Worm (Caenorhabditis elegans) whole organism, L1 larva: ENCODE results near the gene T24C12.3.

Source experiments
- C04F5.9 ChIP-seq: sonication (generic microtip); optimal IDR thresholded peaks from 2 replicates; lab custom pipeline; 2016; ENCODE audit warnings: missing genetic modification characterization, missing compliant biosample characterization
- C16A3.4 ChIP-seq: fragments of 150-350 bp; optimal IDR thresholded peaks from 2 replicates; lab custom pipeline; 2014; ENCODE audit warnings: missing biosample characterization, missing genetic modification characterization
- C34B4.2 ChIP-seq: sonication (generic microtip); optimal IDR thresholded peaks from 2 replicates; lab custom pipeline; 2017; ENCODE audit warnings: mild to moderate bottlenecking, missing genetic modification characterization, missing compliant biosample characterization
- F16B12.6 ChIP-seq: fragments of 150-350 bp; optimal IDR thresholded peaks from 2 replicates; lab custom pipeline; 2014; ENCODE audit warnings: missing biosample characterization, missing genetic modification characterization
- Y116A8C.19 ChIP-seq: sonication (generic microtip); optimal IDR thresholded peaks from 2 replicates; lab custom pipeline; 2016; ENCODE audit warnings: missing compliant biosample characterization, missing genetic modification characterization, borderline replicate concordance
- alr-1 ChIP-seq: fragments of 200-800 bp; sonication (Bioruptor generic); optimal IDR thresholded peaks from 2 replicates; lab custom pipeline; 2018; ENCODE audit warnings: borderline replicate concordance, mild to moderate bottlenecking, missing genetic modification characterization, missing compliant biosample characterization
- aly-2 ChIP-seq: fragments of 150-350 bp; optimal IDR thresholded peaks from 2 replicates; lab custom pipeline; 2014; ENCODE audit warnings: missing biosample characterization, missing genetic modification characterization
- ama-1 ChIP-seq: fragments of 150-350 bp; optimal IDR thresholded peaks from 2 replicates; lab custom pipeline; 2014
- ceh-88 ChIP-seq: fragments of 200-800 bp; sonication (Bioruptor generic); IDR thresholded peaks from 2 replicates; pipeline ENCODE4 v1.3.6; 2022; ENCODE audit warnings: missing genetic modification characterization, missing compliant biosample characterization
- ceh-90 ChIP-seq: sonication (generic microtip); optimal IDR thresholded peaks from 2 replicates; lab custom pipeline; 2016; ENCODE audit warnings: missing genetic modification characterization, missing compliant biosample characterization
- ces-1 ChIP-seq: fragments of 150-350 bp; optimal IDR thresholded peaks from 2 replicates; lab custom pipeline; 2014; ENCODE audit warnings: missing biosample characterization, missing genetic modification reagents, missing genetic modification characterization
- dsc-1 ChIP-seq: sonication (generic microtip); optimal IDR thresholded peaks from 2 replicates; lab custom pipeline; 2016; ENCODE audit warnings: mild to moderate bottlenecking, missing genetic modification characterization, missing compliant biosample characterization
- egl-13 ChIP-seq: sonication (generic microtip); optimal IDR thresholded peaks from 2 replicates; lab custom pipeline; 2016; ENCODE audit warnings: missing genotype, missing genetic modification reagents, missing genetic modification characterization, missing compliant biosample characterization
- elt-2 ChIP-seq: sonication (generic microtip); optimal IDR thresholded peaks from 2 replicates; lab custom pipeline; 2016; ENCODE audit warnings: missing genetic modification characterization, mild to moderate bottlenecking, inconsistent platforms, missing compliant biosample characterization, missing genetic modification reagents
- elt-3 ChIP-seq, 6 experiments: fragments of 150-350 bp in 1 of 6; sonication (generic microtip); optimal IDR thresholded peaks; 2 replicates each; lab custom pipeline; 2017 to 2018; ENCODE audit warnings: missing biosample characterization in 6 of 6, missing genetic modification characterization in 6 of 6, inconsistent platforms in 1 of 6
- fkh-10 ChIP-seq: sonication (generic microtip); optimal IDR thresholded peaks from 2 replicates; lab custom pipeline; 2017; ENCODE audit warnings: missing biosample characterization, missing genetic modification reagents, missing genetic modification characterization
- fkh-4 ChIP-seq: sonication (generic microtip); optimal IDR thresholded peaks from 2 replicates; lab custom pipeline; 2016; ENCODE audit warnings: missing compliant biosample characterization, missing genetic modification characterization, borderline replicate concordance
- fkh-8 ChIP-seq: sonication (generic microtip); optimal IDR thresholded peaks from 2 replicates; lab custom pipeline; 2016; ENCODE audit warnings: mild to moderate bottlenecking, missing genetic modification characterization, missing compliant biosample characterization
- grh-1 ChIP-seq: fragments of 200-800 bp; sonication (Bioruptor generic); IDR thresholded peaks from 2 replicates; pipeline ENCODE4 v1.3.6; 2022; ENCODE audit warnings: missing genetic modification reagents, missing genetic modification characterization, missing compliant biosample characterization
- hlh-17 ChIP-seq: fragments of 200-800 bp; sonication (Bioruptor generic); optimal IDR thresholded peaks from 2 replicates; lab custom pipeline; 2018; ENCODE audit warnings: missing genetic modification characterization, mild to moderate bottlenecking, missing compliant biosample characterization, moderate library complexity, borderline replicate concordance
- isw-1 ChIP-seq: fragments of 200-800 bp; sonication (Bioruptor generic); IDR thresholded peaks from 2 replicates; pipeline ENCODE4 v1.3.6; 2022; ENCODE audit warnings: missing genetic modification characterization, missing compliant biosample characterization
- jun-1 ChIP-seq: fragments of 150-350 bp; optimal IDR thresholded peaks from 2 replicates; lab custom pipeline; 2014; ENCODE audit warnings: missing biosample characterization, missing genetic modification reagents, missing genetic modification characterization
- lin-13 ChIP-seq: fragments of 150-350 bp; optimal IDR thresholded peaks from 2 replicates; lab custom pipeline; 2014; ENCODE audit warnings: missing biosample characterization, missing genetic modification reagents, missing genetic modification characterization
- lin-14 ChIP-seq: fragments of 200-800 bp; sonication (Bioruptor generic); optimal IDR thresholded peaks from 2 replicates; lab custom pipeline; 2018; ENCODE audit warnings: mild to moderate bottlenecking, missing genetic modification characterization, moderate library complexity, missing compliant biosample characterization
- lin-15B ChIP-seq: fragments of 150-350 bp; sonication (generic microtip); optimal IDR thresholded peaks from 3 replicates; lab custom pipeline; 2014; ENCODE audit warnings: missing biosample characterization, missing genetic modification characterization
- lin-35 ChIP-seq, 2 experiments: fragments of 150-350 bp; optimal IDR thresholded peaks; 2 replicates each; lab custom pipeline; 2014; ENCODE audit warnings: missing biosample characterization in 2 of 2, missing genetic modification characterization in 2 of 2, missing genetic modification reagents in 2 of 2
- lsy-2 ChIP-seq, 2 experiments: fragments of 150-350 bp; optimal IDR thresholded peaks; 2 replicates each; lab custom pipeline; 2014; ENCODE audit warnings: missing biosample characterization in 2 of 2, missing genetic modification characterization in 2 of 2
- mdl-1 ChIP-seq, 2 experiments: fragments of 150-350 bp; optimal IDR thresholded peaks; 2 replicates each; lab custom pipeline; 2014 to 2017; ENCODE audit warnings: missing biosample characterization in 2 of 2, missing genetic modification characterization in 2 of 2, inconsistent platforms in 1 of 2
- mef-2 ChIP-seq: fragments of 150-350 bp; optimal IDR thresholded peaks from 2 replicates; lab custom pipeline; 2014; ENCODE audit warnings: missing biosample characterization, missing genetic modification characterization
- mep-1 ChIP-seq: fragments of 150-350 bp; optimal IDR thresholded peaks from 2 replicates; lab custom pipeline; 2014; ENCODE audit warnings: missing biosample characterization, missing genetic modification characterization
- nhr-11 ChIP-seq: fragments of 150-350 bp; optimal IDR thresholded peaks from 2 replicates; lab custom pipeline; 2014; ENCODE audit warnings: missing biosample characterization, missing genetic modification characterization
- nhr-19 ChIP-seq: fragments of 200-800 bp; sonication (Bioruptor generic); conservative IDR thresholded peaks from 2 replicates; pipeline ENCODE4 v1.3.6; 2022; ENCODE audit warnings: missing genetic modification characterization, missing compliant biosample characterization
- nhr-20 ChIP-seq: sonication (generic microtip); optimal IDR thresholded peaks from 2 replicates; lab custom pipeline; 2016; ENCODE audit warnings: mild to moderate bottlenecking, missing genetic modification characterization, missing compliant biosample characterization
- nhr-237 ChIP-seq: fragments of 150-350 bp; optimal IDR thresholded peaks from 2 replicates; lab custom pipeline; 2014; ENCODE audit warnings: missing biosample characterization, missing genetic modification characterization
- nhr-28 ChIP-seq: fragments of 150-350 bp; optimal IDR thresholded peaks from 2 replicates; lab custom pipeline; 2014; ENCODE audit warnings: missing biosample characterization, missing genetic modification characterization
- nhr-71 ChIP-seq: sonication (generic microtip); optimal IDR thresholded peaks from 2 replicates; lab custom pipeline; 2016; ENCODE audit warnings: mild to moderate bottlenecking, missing genetic modification characterization, moderate library complexity, missing compliant biosample characterization
- nhr-76 ChIP-seq: sonication (generic microtip); optimal IDR thresholded peaks from 2 replicates; lab custom pipeline; 2017; ENCODE audit warnings: missing biosample characterization, missing genetic modification characterization
- nhr-84 ChIP-seq: sonication (generic microtip); optimal IDR thresholded peaks from 2 replicates; lab custom pipeline; 2017; ENCODE audit warnings: missing biosample characterization, missing genetic modification characterization
- nhr-85 ChIP-seq: sonication (generic microtip); peaks from one replicate; lab custom pipeline; 2016; ENCODE audit warnings: missing genetic modification characterization, inconsistent platforms, missing compliant biosample characterization
- pag-3 ChIP-seq: sonication (generic microtip); optimal IDR thresholded peaks from 2 replicates; lab custom pipeline; 2017; ENCODE audit warnings: missing genetic modification characterization, mild to moderate bottlenecking, missing compliant biosample characterization, antibody characterized with exemption, borderline replicate concordance; ENCODE audit not compliant: insufficient read depth
- pqm-1 ChIP-seq: sonication (generic microtip); optimal IDR thresholded peaks from 3 replicates; lab custom pipeline; 2017; ENCODE audit warnings: missing biosample characterization, missing genetic modification characterization
- rnt-1 ChIP-seq: sonication (generic microtip); optimal IDR thresholded peaks from 2 replicates; lab custom pipeline; 2016; ENCODE audit warnings: mild to moderate bottlenecking, missing genetic modification characterization, moderate library complexity, missing compliant biosample characterization
- snpc-4 ChIP-seq: fragments of 150-350 bp; optimal IDR thresholded peaks from 2 replicates; lab custom pipeline; 2014; ENCODE audit warnings: missing biosample characterization, missing genetic modification characterization
- snu-23 ChIP-seq: sonication (generic microtip); optimal IDR thresholded peaks from 2 replicates; lab custom pipeline; 2016; ENCODE audit warnings: missing genetic modification characterization, missing compliant biosample characterization
- sptf-1 ChIP-seq: fragments of 150-350 bp; optimal IDR thresholded peaks from 2 replicates; lab custom pipeline; 2014; ENCODE audit warnings: missing biosample characterization, missing genetic modification characterization
- tbx-2 ChIP-seq: sonication (generic microtip); optimal IDR thresholded peaks from 2 replicates; lab custom pipeline; 2016; ENCODE audit warnings: missing genetic modification characterization, missing compliant biosample characterization
- tlp-1 ChIP-seq: fragments of 150-350 bp; optimal IDR thresholded peaks from 2 replicates; lab custom pipeline; 2014; ENCODE audit warnings: missing biosample characterization, missing genetic modification characterization
- unc-98 ChIP-seq: fragments of 200-800 bp; sonication (Bioruptor generic); IDR thresholded peaks from 2 replicates; pipeline ENCODE4 v1.3.6; 2022; ENCODE audit warnings: missing genetic modification characterization, missing compliant biosample characterization
- vab-15 ChIP-seq: sonication (generic microtip); optimal IDR thresholded peaks from 2 replicates; lab custom pipeline; 2017; ENCODE audit warnings: missing genotype, mild to moderate bottlenecking, missing genetic modification characterization, missing compliant biosample characterization
- zag-1 ChIP-seq: fragments of 150-350 bp; optimal IDR thresholded peaks from 2 replicates; lab custom pipeline; 2014; ENCODE audit warnings: missing biosample characterization, missing genetic modification characterization
- ztf-11 ChIP-seq, 2 experiments: sonication (generic microtip); optimal IDR thresholded peaks; 2 replicates each; lab custom pipeline; 2016 to 2017; ENCODE audit warnings: missing genetic modification characterization in 2 of 2, missing biosample characterization in 1 of 2, missing compliant biosample characterization in 1 of 2

T24C12.3 gene

DNA sequence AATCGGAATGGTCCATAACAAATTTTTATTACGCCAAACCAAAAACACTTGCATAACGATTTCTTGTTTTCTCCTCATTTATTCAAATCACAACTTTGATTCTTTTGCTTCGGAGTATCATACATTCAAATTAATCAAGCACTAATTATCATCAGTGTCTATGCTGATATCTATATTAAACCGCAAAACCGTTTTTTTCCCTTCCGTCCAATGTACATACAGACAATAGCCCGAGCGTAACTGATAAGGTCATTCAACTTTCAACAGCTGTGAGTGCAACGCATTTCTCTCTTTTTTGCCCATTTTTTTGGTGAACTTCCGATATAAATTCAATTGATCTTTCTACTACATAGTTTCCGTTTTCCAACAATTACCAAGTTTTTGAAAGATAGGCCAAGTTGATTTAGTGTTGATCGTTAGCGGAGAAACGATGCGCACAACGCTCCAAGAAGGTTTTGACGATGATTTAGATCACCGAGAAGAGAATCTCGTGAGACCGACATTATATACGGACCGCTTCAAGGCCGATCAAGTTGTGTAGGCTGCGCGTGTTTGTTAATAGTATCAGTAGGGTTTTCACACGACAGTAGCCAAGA lies 25.9 kb downstream of the T24C12.3 start (continued):
- TF ChIP-seq sptf-1 (no peak), snu-23 (peak; percentile 33), mdl-1 (tag; optimal IDR thresholded peaks at IDR 0.05; lab: Kevin White, UChicago) (peak in 1 of 2 experiments; percentile 24)

DNA sequence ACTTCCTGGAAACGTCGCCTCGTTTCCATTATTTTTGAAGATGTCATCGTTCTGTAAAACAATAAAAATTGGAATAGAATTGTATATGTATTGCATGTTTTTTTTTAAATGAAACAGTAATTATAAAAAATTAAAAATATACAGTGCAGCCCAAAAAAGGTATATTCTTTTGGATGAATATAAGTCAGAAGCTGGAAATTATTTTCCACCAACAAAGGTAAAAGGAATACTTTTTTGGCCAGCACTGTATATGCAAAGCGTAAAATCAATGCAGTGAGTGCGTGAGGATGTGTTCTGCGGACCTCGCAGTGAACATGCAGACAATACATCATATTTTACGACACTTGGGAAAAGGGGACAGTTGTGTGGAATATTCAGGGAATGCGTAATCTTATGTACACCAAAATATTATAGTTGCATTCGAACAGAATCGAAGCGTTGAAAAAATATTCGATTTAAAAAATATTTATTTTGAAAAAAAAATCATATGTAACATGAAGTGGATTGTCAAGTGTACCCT lies 27.3 kb downstream of the T24C12.3 start, which contains the start of gene F48B9.8:
Gene F48B9.8 (minus strand): TSS at position 51 of the 520 bp plus-strand sequence.
- no peak for TF ChIP-seq lin-15B (tag; lab: Kevin White, UChicago)
- no peak for TF ChIP-seq zag-1 (tag; lab: Kevin White, UChicago)
- no peak for TF ChIP-seq grh-1 (GFP tag; lab: Robert Waterston, UW)
- no peak for TF ChIP-seq nhr-20
- TF ChIP-seq pqm-1 (tag; lab: Kevin White, UChicago): no peak
- TF ChIP-seq pag-3 (tag; lab: Kevin White, UChicago): no peak
- TF ChIP-seq aly-2 (tag; lab: Kevin White, UChicago): no peak
- no peak for TF ChIP-seq lin-13 (GFP tag; lab: Kevin White, UChicago)
- no peak for TF ChIP-seq isw-1 (GFP tag; lab: Robert Waterston, UW)
- TF ChIP-seq C04F5.9 (tag; lab: Kevin White, UChicago): no peak
- peak; percentile 10 for TF ChIP-seq C16A3.4 (tag; lab: Kevin White, UChicago)
- peak in 1 of 2 experiments; percentile 54 for TF ChIP-seq lsy-2 (tag; optimal IDR thresholded peaks at IDR 0.05; lab: Kevin White, UChicago)
- no peak for TF ChIP-seq vab-15 (tag; lab: Kevin White, UChicago)
- TF ChIP-seq C34B4.2 (tag; lab: Kevin White, UChicago): no peak
- no peak for TF ChIP-seq egl-13 (tag; lab: Kevin White, UChicago)
- no peak for TF ChIP-seq nhr-237 (tag; lab: Kevin White, UChicago)
- TF ChIP-seq tlp-1 (tag; lab: Kevin White, UChicago): no peak
- TF ChIP-seq fkh-10 (GFP tag; lab: Kevin White, UChicago): no peak
- TF ChIP-seq jun-1 (tag; lab: Kevin White, UChicago): no peak
- TF ChIP-seq unc-98: no peak
- TF ChIP-seq nhr-85 (tag; lab: Kevin White, UChicago): no peak
- TF ChIP-seq ces-1: no peak
- TF ChIP-seq elt-2 (tag; lab: Kevin White, UChicago): no peak
- no peak for TF ChIP-seq nhr-11 (tag; lab: Kevin White, UChicago)
- TF ChIP-seq rnt-1 (tag; lab: Kevin White, UChicago): peak; percentile 31
- no peak for TF ChIP-seq ceh-88 (GFP tag; lab: Robert Waterston, UW)
- TF ChIP-seq lin-35 (GFP tag; optimal IDR thresholded peaks at IDR 0.05; lab: Kevin White, UChicago): peak in 1 of 2 experiments; percentile 48
- TF ChIP-seq nhr-76 (tag; lab: Kevin White, UChicago): no peak
- no peak for TF ChIP-seq elt-3 (tag; optimal IDR thresholded peaks at IDR 0.05; lab: Kevin White, UChicago)
- TF ChIP-seq ama-1 (lab: Kevin White, UChicago): no peak
- TF ChIP-seq nhr-19 (GFP tag; lab: Robert Waterston, UW): peak; percentile 27; the same call in 1 of the 2 replicates
- TF ChIP-seq mef-2 (tag; lab: Kevin White, UChicago): no peak
- TF ChIP-seq dsc-1 (tag; lab: Kevin White, UChicago): no peak
- no peak for TF ChIP-seq snpc-4 (tag; lab: Kevin White, UChicago)
- TF ChIP-seq ztf-11 (tag; optimal IDR thresholded peaks at IDR 0.05; lab: Kevin White, UChicago): no peak
- TF ChIP-seq Y116A8C.19 (tag; lab: Kevin White, UChicago): no peak
- TF ChIP-seq alr-1 (tag; lab: Kevin White, UChicago): no peak
- no peak for TF ChIP-seq hlh-17 (GFP tag; lab: Kevin White, UChicago)
- TF ChIP-seq tbx-2 (tag; lab: Kevin White, UChicago): peak; percentile 34
- TF ChIP-seq lin-14 (GFP tag; lab: Kevin White, UChicago): no peak
- TF ChIP-seq nhr-84 (tag; lab: Kevin White, UChicago): no peak
- no peak for TF ChIP-seq fkh-8
- no peak for TF ChIP-seq fkh-4 (tag; lab: Kevin White, UChicago)
- TF ChIP-seq mep-1: no peak
- TF ChIP-seq nhr-71 (tag; lab: Kevin White, UChicago): peak; percentile 36
- no peak for TF ChIP-seq nhr-28 (tag; lab: Kevin White, UChicago)
- TF ChIP-seq F16B12.6 (tag; lab: Kevin White, UChicago): peak; percentile 86
- peak; percentile 37 for TF ChIP-seq ceh-90
